Worm (Caenorhabditis elegans): ENCODE measurements around the gene mrps-18C.

Gene mrps-18C

ce11 chrIII:4934896-4935628, at the start of gene mrps-18C:
TSS of gene mrps-18C (plus strand) at chrIII:4935578.
- TF ChIP-seq ceh-19 (GFP tag; optimal IDR thresholded peaks at IDR 0.05) (no peak), nfya-1 (tag; optimal IDR thresholded peaks at IDR 0.05) (no peak), che-1 (tag; optimal IDR thresholded peaks at IDR 0.05) (no peak)

- no peak for TF ChIP-seq fkh-10 (GFP tag; optimal IDR thresholded peaks at IDR 0.05)
- TF ChIP-seq mec-3 (tag; optimal IDR thresholded peaks at IDR 0.05; ENCODE audit: borderline replicate concordance): no peak
- no peak for TF ChIP-seq K02D7.2 (tag; optimal IDR thresholded peaks at IDR 0.05)
- no peak for TF ChIP-seq lim-6 (tag; optimal IDR thresholded peaks at IDR 0.05)
- TF ChIP-seq ceh-45 (GFP tag; IDR thresholded peaks at IDR 0.05): no peak
- TF ChIP-seq ceh-22 (tag; optimal IDR thresholded peaks at IDR 0.05): no peak
- no peak for TF ChIP-seq ceh-48 (tag; optimal IDR thresholded peaks at IDR 0.05)
- TF ChIP-seq lin-11 (tag; optimal IDR thresholded peaks at IDR 0.05): no peak
- no peak for TF ChIP-seq npax-4 (tag; optimal IDR thresholded peaks at IDR 0.05)
- TF ChIP-seq hlh-6 (tag; optimal IDR thresholded peaks at IDR 0.05): no peak
- no peak for TF ChIP-seq pat-9 (tag; optimal IDR thresholded peaks at IDR 0.05)
- TF ChIP-seq hlh-13 (GFP tag; optimal IDR thresholded peaks at IDR 0.05): no peak
- TF ChIP-seq pha-2 (tag; optimal IDR thresholded peaks at IDR 0.05): no peak
- no peak for TF ChIP-seq hlh-30 (tag; optimal IDR thresholded peaks at IDR 0.05; ENCODE audit: insufficient read depth)
- TF ChIP-seq Y22D7AL.16 (tag; optimal IDR thresholded peaks at IDR 0.05): no peak
- TF ChIP-seq ets-4 (tag; optimal IDR thresholded peaks at IDR 0.05): no peak
- no peak for TF ChIP-seq pag-3 (tag; optimal IDR thresholded peaks at IDR 0.05; ENCODE audit: borderline replicate concordance)
- no peak for TF ChIP-seq ceh-18 (tag; optimal IDR thresholded peaks at IDR 0.05)
Observed at ce11 chrIII:4887291-4887690, 48.1 kb upstream of the mrps-18C start, which contains the start of gene clec-6. TSS of gene clec-6 (minus strand) at chrIII:4887444.

- no peak for TF ChIP-seq ceh-31 (tag; optimal IDR thresholded peaks at IDR 0.05)
- TF ChIP-seq ceh-6 (GFP tag; optimal IDR thresholded peaks at IDR 0.05): no peak
- TF ChIP-seq hlh-30 (tag; optimal IDR thresholded peaks at IDR 0.05; ENCODE audit: insufficient read depth): no peak
- no peak for TF ChIP-seq tbx-2 (tag; optimal IDR thresholded peaks at IDR 0.05)
- no peak for TF ChIP-seq hlh-6 (tag; optimal IDR thresholded peaks at IDR 0.05)
- TF ChIP-seq hlh-15 (tag; optimal IDR thresholded peaks at IDR 0.05): no peak
- no peak for TF ChIP-seq pax-1 (tag; optimal IDR thresholded peaks at IDR 0.05)
- no peak for TF ChIP-seq pha-4 (tag; optimal IDR thresholded peaks at IDR 0.05)
- TF ChIP-seq pha-2 (tag; optimal IDR thresholded peaks at IDR 0.05): no peak
- no peak for TF ChIP-seq hlh-8 (tag; optimal IDR thresholded peaks at IDR 0.05)
- no peak for TF ChIP-seq fax-1 (tag; optimal IDR thresholded peaks at IDR 0.05)
- no peak for TF ChIP-seq ztf-16 (tag; optimal IDR thresholded peaks at IDR 0.05)
- TF ChIP-seq ceh-22 (tag; optimal IDR thresholded peaks at IDR 0.05): no peak
Observed at ce11 chrIII:4890997-4891396, 44.4 kb upstream of the mrps-18C start, which contains the start of gene F26F4.5. TSS of gene F26F4.5 (minus strand) at chrIII:4891252.

ce11 chrIII:4893540-4893939, 41.8 kb upstream of the mrps-18C start, which contains the start of gene F26F4.6:
TSS of gene F26F4.6 (minus strand) at chrIII:4893640.
- TF ChIP-seq Y22D7AL.16 (tag; optimal IDR thresholded peaks at IDR 0.05) (no peak), pha-4 (tag; optimal IDR thresholded peaks at IDR 0.05) (no peak), rnt-1 (tag; optimal IDR thresholded peaks at IDR 0.05) (no peak), C38D4.7 (GFP tag; optimal IDR thresholded peaks at IDR 0.05) (no peak), dmd-4 (tag; optimal IDR thresholded peaks at IDR 0.05; ENCODE audit: borderline replicate concordance) (no peak), pag-3 (tag; optimal IDR thresholded peaks at IDR 0.05; ENCODE audit: borderline replicate concordance) (no peak), ceh-2 (tag; optimal IDR thresholded peaks at IDR 0.05) (no peak), unc-3 (GFP tag; conservative IDR thresholded peaks at IDR 0.05) (no peak), unc-3 (tag; optimal IDR thresholded peaks at IDR 0.05) (no peak), nhr-11 (tag; optimal IDR thresholded peaks at IDR 0.05) (no peak)
